Worm (Caenorhabditis elegans) whole organism, L4 larva: Measurements from ENCODE around the gene F15G9.2.

Experiments
- F26F4.8 ChIP-seq: fragments of 200-800 bp; sonication (Bioruptor generic); conservative IDR thresholded peaks from 2 replicates; pipeline ENCODE4 v1.3.6; 2022; ENCODE audit warnings: missing genetic modification characterization, missing compliant biosample characterization
- F37D6.2 ChIP-seq: sonication (generic microtip); optimal IDR thresholded peaks from 2 replicates; lab custom pipeline; 2016; ENCODE audit warnings: mild to moderate bottlenecking, missing genetic modification characterization, missing compliant biosample characterization
- F44E2.7 ChIP-seq: fragments of 200-800 bp; sonication (Bioruptor generic); IDR thresholded peaks from 2 replicates; pipeline ENCODE4 v2.1.2; 2022; ENCODE audit warnings: missing genetic modification characterization, missing compliant biosample characterization
- F49E8.2 ChIP-seq: sonication (generic microtip); optimal IDR thresholded peaks from 2 replicates; lab custom pipeline; 2016; ENCODE audit warnings: missing compliant biosample characterization, mild to moderate bottlenecking, missing genetic modification characterization, borderline replicate concordance
- R02D3.7 ChIP-seq: fragments of 150-350 bp; sonication (generic microtip); optimal IDR thresholded peaks from 3 replicates; lab custom pipeline; 2014; ENCODE audit warnings: missing biosample characterization, missing genetic modification characterization
- Y48G9A.11 ChIP-seq: fragments of 200-800 bp; sonication (Bioruptor generic); IDR thresholded peaks from 2 replicates; pipeline ENCODE4 v1.3.6; 2022; ENCODE audit warnings: missing genetic modification reagents, missing genetic modification characterization, missing compliant biosample characterization
- Y5F2A.4 ChIP-seq: fragments of 200-800 bp; sonication (Bioruptor generic); optimal IDR thresholded peaks from 2 replicates; lab custom pipeline; 2018; ENCODE audit warnings: mild to moderate bottlenecking, missing genetic modification characterization, missing compliant biosample characterization
- Y75B8A.6 ChIP-seq: fragments of 200-800 bp; sonication (Bioruptor generic); IDR thresholded peaks from 2 replicates; pipeline ENCODE4 v1.3.6; 2022; ENCODE audit warnings: missing genetic modification reagents, missing genetic modification characterization, missing compliant biosample characterization
- ZK337.2 ChIP-seq: fragments of 200-800 bp; sonication (Bioruptor generic); IDR thresholded peaks from 2 replicates; pipeline ENCODE4 v1.3.6; 2022; ENCODE audit warnings: missing genetic modification reagents, missing genetic modification characterization, missing compliant biosample characterization
- aha-1 ChIP-seq: fragments of 150-350 bp; peaks from one replicate; lab custom pipeline; 2014; ENCODE audit warnings: missing biosample characterization, missing genetic modification characterization
- aly-2 ChIP-seq: sonication (generic microtip); optimal IDR thresholded peaks from 2 replicates; lab custom pipeline; 2018; ENCODE audit warnings: missing biosample characterization, missing genetic modification characterization
- attf-4 ChIP-seq: sonication (generic microtip); optimal IDR thresholded peaks from 3 replicates; lab custom pipeline; 2017; ENCODE audit warnings: missing biosample characterization, missing genetic modification characterization
- ceh-20 ChIP-seq: fragments of 200-800 bp; sonication (Bioruptor generic); IDR thresholded peaks from 2 replicates; pipeline ENCODE4 v1.3.6; 2022; ENCODE audit warnings: missing genetic modification reagents, missing genetic modification characterization, missing compliant biosample characterization
- ceh-44 ChIP-seq: fragments of 200-800 bp; sonication (Bioruptor generic); IDR thresholded peaks from 2 replicates; pipeline ENCODE4 v1.3.6; 2022; ENCODE audit warnings: missing genetic modification reagents, missing genetic modification characterization, missing compliant biosample characterization
- daf-12 ChIP-seq: fragments of 150-350 bp; optimal IDR thresholded peaks from 2 replicates; lab custom pipeline; 2014; ENCODE audit warnings: missing biosample characterization, missing genetic modification reagents, missing genetic modification characterization
- daf-16 ChIP-seq, 3 experiments: sonication (generic microtip); optimal IDR thresholded peaks; 2 replicates each; lab custom pipeline; 2016 to 2017; ENCODE audit warnings: missing genetic modification characterization in 3 of 3, missing genetic modification reagents in 3 of 3, mild to moderate bottlenecking in 2 of 3, missing compliant biosample characterization in 2 of 3, missing biosample characterization in 1 of 3, moderate library complexity in 1 of 3
- daf-8 ChIP-seq: fragments of 200-800 bp; sonication (Bioruptor generic); IDR thresholded peaks from 2 replicates; pipeline ENCODE4 v1.3.6; 2022; ENCODE audit warnings: missing genetic modification characterization, missing compliant biosample characterization
- dmd-6 ChIP-seq: fragments of 200-800 bp; sonication (Bioruptor generic); IDR thresholded peaks from 2 replicates; pipeline ENCODE4 v1.3.6; 2022; ENCODE audit warnings: missing genetic modification reagents, missing genetic modification characterization, missing compliant biosample characterization
- dmd-8 ChIP-seq: fragments of 200-800 bp; sonication (Bioruptor generic); IDR thresholded peaks from 2 replicates; pipeline ENCODE4 v1.3.6; 2022; ENCODE audit warnings: missing genetic modification characterization, missing compliant biosample characterization
- dve-1 ChIP-seq: sonication (generic microtip); optimal IDR thresholded peaks from 2 replicates; lab custom pipeline; 2017; ENCODE audit warnings: antibody characterized with exemption, mild to moderate bottlenecking, missing genetic modification characterization, missing compliant biosample characterization; ENCODE audit not compliant: insufficient read depth
- egl-43 ChIP-seq: fragments of 200-800 bp; sonication (Bioruptor generic); IDR thresholded peaks from 2 replicates; pipeline ENCODE4 v1.3.6; 2022; ENCODE audit warnings: missing genetic modification reagents, missing genetic modification characterization, missing compliant biosample characterization
- hlh-11 ChIP-seq: fragments of 200-800 bp; sonication (Bioruptor generic); optimal IDR thresholded peaks from 2 replicates; lab custom pipeline; 2018; ENCODE audit warnings: mild to moderate bottlenecking, missing genetic modification characterization, missing compliant biosample characterization
- hlh-30 ChIP-seq: sonication (generic microtip); optimal IDR thresholded peaks from 2 replicates; lab custom pipeline; 2017; ENCODE audit warnings: antibody characterized with exemption, mild to moderate bottlenecking, missing genetic modification characterization, missing compliant biosample characterization; ENCODE audit not compliant: insufficient read depth
- jun-1 ChIP-seq: fragments of 150-350 bp; optimal IDR thresholded peaks from 2 replicates; lab custom pipeline; 2014; ENCODE audit warnings: missing biosample characterization, missing genetic modification reagents, missing genetic modification characterization
- lim-7 ChIP-seq: fragments of 200-800 bp; sonication (Bioruptor generic); IDR thresholded peaks from 2 replicates; pipeline ENCODE4 v1.3.6; 2022; ENCODE audit warnings: missing genetic modification characterization, missing compliant biosample characterization
- lin-1 ChIP-seq: fragments of 200-800 bp; sonication (Bioruptor generic); IDR thresholded peaks from 2 replicates; pipeline ENCODE4 v1.3.6; 2022; ENCODE audit warnings: missing genetic modification reagents, missing genetic modification characterization, missing compliant biosample characterization
- lin-13 ChIP-seq: fragments of 150-350 bp; optimal IDR thresholded peaks from 2 replicates; lab custom pipeline; 2014; ENCODE audit warnings: missing biosample characterization, missing genetic modification reagents, missing genetic modification characterization
- lin-15B ChIP-seq: fragments of 150-350 bp; sonication (generic microtip); optimal IDR thresholded peaks from 3 replicates; lab custom pipeline; 2014; ENCODE audit warnings: missing biosample characterization, missing genetic modification characterization
- lin-38 ChIP-seq: fragments of 200-800 bp; sonication (Bioruptor generic); IDR thresholded peaks from 2 replicates; pipeline ENCODE4 v1.3.6; 2022; ENCODE audit warnings: missing genetic modification reagents, missing genetic modification characterization, missing compliant biosample characterization
- lir-3 ChIP-seq: sonication (generic microtip); optimal IDR thresholded peaks from 2 replicates; lab custom pipeline; 2016; ENCODE audit warnings: mild to moderate bottlenecking, missing genetic modification characterization, missing compliant biosample characterization
- madf-9 ChIP-seq: fragments of 200-800 bp; sonication (Bioruptor generic); conservative IDR thresholded peaks from 2 replicates; pipeline ENCODE4 v1.3.6; 2022; ENCODE audit warnings: missing genetic modification reagents, missing genetic modification characterization, missing compliant biosample characterization
- mdl-1 ChIP-seq, 2 experiments: fragments of 150-350 bp in 1 of 2; sonication (generic microtip) in 1 of 2; optimal IDR thresholded peaks; 2 replicates each; lab custom pipeline; 2014 to 2017; ENCODE audit warnings: missing biosample characterization in 2 of 2, missing genetic modification characterization in 2 of 2
- mdt-29 ChIP-seq: fragments of 200-800 bp; sonication (Bioruptor generic); IDR thresholded peaks from 2 replicates; pipeline ENCODE4 v1.3.6; 2022; ENCODE audit warnings: missing genetic modification reagents, missing genetic modification characterization, missing compliant biosample characterization
- mxl-3 ChIP-seq: fragments of 200-800 bp; sonication (Bioruptor generic); optimal IDR thresholded peaks from 2 replicates; lab custom pipeline; 2018; ENCODE audit warnings: mild to moderate bottlenecking, missing genetic modification characterization, missing compliant biosample characterization
- nhr-111 ChIP-seq: fragments of 200-800 bp; sonication (Bioruptor generic); optimal IDR thresholded peaks from 2 replicates; lab custom pipeline; 2018; ENCODE audit warnings: mild to moderate bottlenecking, missing genetic modification characterization, missing compliant biosample characterization
- nhr-25 ChIP-seq: sonication (generic microtip); optimal IDR thresholded peaks from 2 replicates; lab custom pipeline; 2017; ENCODE audit warnings: missing genetic modification characterization, mild to moderate bottlenecking, missing compliant biosample characterization, antibody characterized with exemption, moderate library complexity, borderline replicate concordance; ENCODE audit not compliant: insufficient read depth
- nhr-28 ChIP-seq: fragments of 150-350 bp; optimal IDR thresholded peaks from 2 replicates; lab custom pipeline; 2014; ENCODE audit warnings: missing biosample characterization, missing genetic modification characterization
- nhr-77 ChIP-seq: fragments of 150-350 bp; optimal IDR thresholded peaks from 2 replicates; lab custom pipeline; 2014; ENCODE audit warnings: missing biosample characterization, missing genetic modification characterization
- pha-4 ChIP-seq, 2 experiments: fragments of 150-350 bp in 1 of 2; fragments of 200-800 bp in 1 of 2; sonication (Bioruptor generic) in 1 of 2; IDR thresholded peaks in 1 of 2; optimal IDR thresholded peaks in 1 of 2; 2 replicates each; pipeline versions ENCODE4 v1.3.6 to Lab custom; 2014 to 2022; ENCODE audit warnings: missing genetic modification characterization in 2 of 2, missing genetic modification reagents in 2 of 2, missing biosample characterization in 1 of 2, missing compliant biosample characterization in 1 of 2
- php-3 ChIP-seq: fragments of 200-800 bp; sonication (Bioruptor generic); IDR thresholded peaks from 2 replicates; pipeline ENCODE4 v1.3.6; 2022; ENCODE audit warnings: missing genetic modification reagents, missing genetic modification characterization, missing compliant biosample characterization
- pqm-1 ChIP-seq: sonication (generic microtip); optimal IDR thresholded peaks from 2 replicates; lab custom pipeline; 2017; ENCODE audit warnings: missing biosample characterization, missing genetic modification characterization
- skn-1 ChIP-seq: fragments of 150-350 bp; optimal IDR thresholded peaks from 2 replicates; lab custom pipeline; 2014; ENCODE audit warnings: missing biosample characterization, missing genetic modification characterization
- snpc-4 ChIP-seq: fragments of 150-350 bp; optimal IDR thresholded peaks from 2 replicates; lab custom pipeline; 2014; ENCODE audit warnings: missing biosample characterization, missing genetic modification characterization
- spr-3 ChIP-seq: fragments of 200-800 bp; sonication (Bioruptor generic); optimal IDR thresholded peaks from 2 replicates; lab custom pipeline; 2018; ENCODE audit warnings: mild to moderate bottlenecking, missing genetic modification characterization, missing compliant biosample characterization
- tra-1 ChIP-seq: fragments of 200-800 bp; sonication (Bioruptor generic); IDR thresholded peaks from 2 replicates; pipeline ENCODE4 v1.3.6; 2022; ENCODE audit warnings: missing genetic modification reagents, missing genetic modification characterization, missing compliant biosample characterization
- unc-130 ChIP-seq: sonication (generic microtip); optimal IDR thresholded peaks from 2 replicates; lab custom pipeline; 2016; ENCODE audit warnings: missing genetic modification reagents, missing genetic modification characterization, missing compliant biosample characterization
- unc-39 ChIP-seq: sonication (generic microtip); optimal IDR thresholded peaks from 2 replicates; lab custom pipeline; 2017; ENCODE audit warnings: missing biosample characterization, missing genetic modification characterization
- vab-7 ChIP-seq: fragments of 200-800 bp; sonication (Bioruptor generic); IDR thresholded peaks from 2 replicates; pipeline ENCODE4 v1.3.6; 2022; ENCODE audit warnings: missing genetic modification reagents, missing genetic modification characterization, missing compliant biosample characterization
- zip-11 ChIP-seq: fragments of 200-800 bp; sonication (Bioruptor generic); IDR thresholded peaks from 2 replicates; pipeline ENCODE4 v1.3.6; 2022; ENCODE audit warnings: missing genetic modification characterization, missing compliant biosample characterization
- ztf-7 ChIP-seq: fragments of 150-350 bp; optimal IDR thresholded peaks from 2 replicates; lab custom pipeline; 2014; ENCODE audit warnings: missing biosample characterization, missing genetic modification characterization

The F15G9.2 gene

DNA sequence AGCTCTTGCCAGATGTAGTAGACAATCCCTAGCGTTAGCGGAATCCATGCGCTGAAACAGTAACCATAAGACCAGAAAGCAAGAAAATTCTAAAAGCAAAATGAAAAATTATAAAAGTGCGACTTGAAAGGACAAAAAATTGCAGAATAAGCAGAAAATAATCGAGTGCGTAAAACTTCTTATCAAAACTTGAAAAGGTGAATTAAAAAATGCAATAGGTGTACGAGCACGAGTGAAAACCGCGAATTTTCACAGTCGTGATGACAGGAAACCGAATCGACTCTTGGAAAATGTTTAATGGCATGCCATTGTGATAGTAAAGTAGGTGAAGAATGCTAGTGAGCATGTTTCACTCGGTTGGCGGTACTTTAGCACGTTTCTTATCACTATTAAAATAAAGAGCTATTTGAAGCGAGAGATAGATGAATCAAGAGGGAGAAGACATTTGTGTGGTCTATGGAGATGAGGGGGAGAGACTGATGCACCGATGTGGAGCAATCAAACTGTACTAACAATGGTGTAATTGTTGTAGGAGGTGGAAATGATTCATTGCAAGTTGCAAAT lies 33.3 kb downstream of the F15G9.2 start, which contains the start of gene ifp-1:
ifp-1 (minus strand) TSS at position 51 of the 564 bp plus-strand sequence.
- TF ChIP-seq dve-1 (tag; lab: Kevin White, UChicago), result peak; percentile 41
- peak; percentile 48 for TF ChIP-seq hlh-30 (tag; lab: Kevin White, UChicago)
- TF ChIP-seq daf-16 (GFP tag; optimal IDR thresholded peaks at IDR 0.05; lab: Kevin White, UChicago), result no peak
- TF ChIP-seq daf-16 (tag; optimal IDR thresholded peaks at IDR 0.05; lab: Kevin White, UChicago), result peak; percentile 65
- no peak for TF ChIP-seq mxl-3 (GFP tag; lab: Kevin White, UChicago)
- no peak for TF ChIP-seq nhr-111 (GFP tag; lab: Kevin White, UChicago)
- TF ChIP-seq spr-3, result no peak
- no peak for TF ChIP-seq lin-15B (tag; lab: Kevin White, UChicago)
- no peak for TF ChIP-seq tra-1
- no peak for TF ChIP-seq nhr-25 (tag; lab: Kevin White, UChicago)
- no peak for TF ChIP-seq unc-130 (GFP tag; lab: Kevin White, UChicago)
- no peak for TF ChIP-seq lin-13 (GFP tag; lab: Kevin White, UChicago)
- TF ChIP-seq unc-39, result no peak
- no peak for TF ChIP-seq vab-7 (GFP tag; lab: Robert Waterston, UW)
- no peak for TF ChIP-seq daf-8 (GFP tag; lab: Robert Waterston, UW)
- peak; percentile 79; the same call in 1 of the 2 replicates for TF ChIP-seq php-3 (GFP tag; lab: Robert Waterston, UW)
- TF ChIP-seq dmd-6 (GFP tag; lab: Robert Waterston, UW), result peak; percentile 74
- no peak for TF ChIP-seq Y5F2A.4 (GFP tag; lab: Kevin White, UChicago)
- no peak for TF ChIP-seq F49E8.2 (tag; lab: Kevin White, UChicago)
- no peak for TF ChIP-seq madf-9 (GFP tag; lab: Robert Waterston, UW)
- TF ChIP-seq ceh-20 (GFP tag; lab: Robert Waterston, UW), result no peak
- TF ChIP-seq lir-3 (tag; lab: Kevin White, UChicago), result no peak
- no peak for TF ChIP-seq ceh-44 (GFP tag; lab: Robert Waterston, UW)
- no peak for TF ChIP-seq Y48G9A.11
- TF ChIP-seq lin-38 (GFP tag; lab: Robert Waterston, UW), result no peak
- TF ChIP-seq jun-1, result no peak
- no peak for TF ChIP-seq zip-11 (GFP tag; lab: Robert Waterston, UW)
- TF ChIP-seq lin-1 (GFP tag; lab: Robert Waterston, UW), result no peak
- TF ChIP-seq lim-7 (GFP tag; lab: Robert Waterston, UW), result no peak
- no peak for TF ChIP-seq F37D6.2 (tag; lab: Kevin White, UChicago)
- no peak for TF ChIP-seq mdl-1 (tag; optimal IDR thresholded peaks at IDR 0.05; lab: Kevin White, UChicago)
- TF ChIP-seq Y75B8A.6 (GFP tag; lab: Robert Waterston, UW), result no peak
- TF ChIP-seq nhr-28, result peak; percentile 49
- no peak for TF ChIP-seq snpc-4 (tag; lab: Kevin White, UChicago)
- no peak for TF ChIP-seq F44E2.7 (GFP tag; lab: Robert Waterston, UW)
- no peak for TF ChIP-seq dmd-8 (GFP tag; lab: Robert Waterston, UW)
- no peak for TF ChIP-seq hlh-11 (tag; lab: Kevin White, UChicago)
- no peak for TF ChIP-seq pha-4 (GFP tag; IDR thresholded peaks at IDR 0.05; lab: Robert Waterston, UW)
- TF ChIP-seq pha-4 (tag; optimal IDR thresholded peaks at IDR 0.05; lab: Kevin White, UChicago), result no peak
- TF ChIP-seq egl-43 (GFP tag; lab: Robert Waterston, UW), result no peak
- TF ChIP-seq ZK337.2 (GFP tag; lab: Robert Waterston, UW), result no peak
- TF ChIP-seq R02D3.7, result no peak
- no peak for TF ChIP-seq skn-1
- TF ChIP-seq aly-2 (tag; lab: Kevin White, UChicago), result no peak
- no peak for TF ChIP-seq ztf-7
- no peak for TF ChIP-seq nhr-77 (tag; lab: Kevin White, UChicago)
- no peak for TF ChIP-seq daf-12 (tag; lab: Kevin White, UChicago)
- TF ChIP-seq pqm-1, result peak; percentile 92
- TF ChIP-seq aha-1, result peak; percentile 11
- TF ChIP-seq F26F4.8, result no peak
- no peak for TF ChIP-seq attf-4
- TF ChIP-seq mdt-29 (GFP tag; lab: Robert Waterston, UW), result no peak
